Worm (Caenorhabditis elegans): ENCODE results near the gene fbxa-137.

The fbxa-137 gene

DNA sequence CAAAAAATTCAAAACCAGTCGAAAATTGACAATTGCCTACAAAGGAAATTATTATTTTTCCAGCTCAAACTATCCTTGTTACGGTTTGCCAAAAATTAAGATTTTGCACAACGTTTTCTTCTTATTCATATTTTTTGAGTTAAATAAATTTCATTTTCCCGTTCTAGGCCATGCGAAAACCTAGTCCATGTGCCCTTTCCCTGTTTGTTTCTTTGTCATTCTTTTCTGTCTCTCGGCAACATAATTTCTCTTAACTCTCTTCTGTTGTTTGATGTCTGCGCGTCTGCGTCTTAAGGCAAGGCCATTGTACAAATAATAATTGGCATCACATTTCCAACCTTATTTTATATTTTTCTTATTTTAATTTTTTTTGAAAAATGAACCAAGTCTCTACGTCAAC lies 2.9 kb downstream of the fbxa-137 start, which contains the start of gene nhr-228:
Gene nhr-228 (plus strand): TSS at position 261 of the 400 bp plus-strand sequence.
- peak; percentile 84 for TF ChIP-seq skn-1 (tag; optimal IDR thresholded peaks at IDR 0.05)
- peak; percentile 91 for TF ChIP-seq pha-4 (tag; optimal IDR thresholded peaks at IDR 0.05)
- TF ChIP-seq ceh-9 (tag; optimal IDR thresholded peaks at IDR 0.05): no peak
- no peak for TF ChIP-seq eor-1 (tag; optimal IDR thresholded peaks at IDR 0.05)
- peak; percentile 22 for TF ChIP-seq jun-1 (tag; optimal IDR thresholded peaks at IDR 0.05)
- peak; percentile 49 for TF ChIP-seq lin-15B (tag; optimal IDR thresholded peaks at IDR 0.05)
- TF ChIP-seq nfya-1 (tag; optimal IDR thresholded peaks at IDR 0.05; ENCODE audit: insufficient read depth): peak; percentile 54
- peak; percentile 38 for TF ChIP-seq nhr-25 (tag; optimal IDR thresholded peaks at IDR 0.05)
- peak; percentile 66 for TF ChIP-seq hmg-11 (tag; optimal IDR thresholded peaks at IDR 0.05)
- peak; percentile 17 for TF ChIP-seq snpc-4 (tag; optimal IDR thresholded peaks at IDR 0.05)
- TF ChIP-seq nhr-67 (tag; optimal IDR thresholded peaks at IDR 0.05): no peak
- peak; percentile 46 for TF ChIP-seq nhr-23 (tag; optimal IDR thresholded peaks at IDR 0.05)
- TF ChIP-seq elt-2 (tag; optimal IDR thresholded peaks at IDR 0.05): peak; percentile 29
- TF ChIP-seq unc-62 (GFP tag; optimal IDR thresholded peaks at IDR 0.05): no peak
- no peak for TF ChIP-seq nhr-237 (tag; optimal IDR thresholded peaks at IDR 0.05)

DNA sequence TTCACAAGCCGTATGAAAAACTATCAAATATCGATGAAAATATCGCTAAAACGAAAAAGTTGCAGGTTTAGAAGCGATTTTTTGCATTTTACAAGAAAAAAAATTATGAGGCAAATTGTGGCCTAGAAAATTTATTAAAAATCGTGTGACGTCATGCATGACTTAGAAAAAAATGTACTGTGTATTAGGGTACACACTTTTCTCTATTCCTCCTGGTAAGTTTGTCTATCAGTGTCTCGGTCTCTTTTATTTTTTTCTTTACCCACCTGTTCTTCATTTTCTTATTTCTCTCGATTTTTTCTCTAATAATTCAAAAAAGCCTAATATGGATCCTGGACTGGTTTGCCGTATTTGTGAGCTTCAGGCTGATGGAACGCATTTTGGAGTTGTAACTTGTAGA lies 6.5 kb downstream of the fbxa-137 start, which contains the start of gene nhr-227:
Gene nhr-227 (plus strand): TSS at position 326 of the 400 bp plus-strand sequence.
- TF ChIP-seq aly-2 (tag; optimal IDR thresholded peaks at IDR 0.05) (no peak), lin-39 (tag; optimal IDR thresholded peaks at IDR 0.05) (no peak), pha-4 (tag; optimal IDR thresholded peaks at IDR 0.05) (peak; percentile 15), unc-39 (tag; optimal IDR thresholded peaks at IDR 0.05) (no peak)

DNA sequence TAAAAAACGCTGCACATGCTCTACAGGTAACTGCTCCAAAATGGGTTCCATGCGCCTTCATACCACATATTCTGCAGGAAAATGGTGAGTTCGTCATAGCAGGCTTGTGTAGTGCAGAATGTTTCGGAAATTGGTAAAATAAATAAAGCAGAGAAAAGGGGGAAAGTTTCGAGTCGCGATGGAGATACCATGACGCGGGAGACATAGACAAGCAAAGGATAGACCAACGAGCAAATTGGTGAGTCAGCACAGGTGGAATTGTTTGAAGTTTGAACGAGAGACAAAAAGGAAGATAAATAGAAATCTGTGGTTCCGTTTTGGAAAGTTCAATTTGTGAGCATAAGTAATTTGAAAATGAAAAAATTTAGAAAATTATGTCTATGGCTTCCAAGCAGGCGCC lies 11.7 kb downstream of the fbxa-137 start, which contains the start of gene nhr-225:
Gene nhr-225 (minus strand): TSS at position 146 of the 400 bp plus-strand sequence.
- TF ChIP-seq elt-1 (tag; optimal IDR thresholded peaks at IDR 0.05): no peak
- peak; percentile 76 for TF ChIP-seq pha-4 (tag; optimal IDR thresholded peaks at IDR 0.05)

DNA sequence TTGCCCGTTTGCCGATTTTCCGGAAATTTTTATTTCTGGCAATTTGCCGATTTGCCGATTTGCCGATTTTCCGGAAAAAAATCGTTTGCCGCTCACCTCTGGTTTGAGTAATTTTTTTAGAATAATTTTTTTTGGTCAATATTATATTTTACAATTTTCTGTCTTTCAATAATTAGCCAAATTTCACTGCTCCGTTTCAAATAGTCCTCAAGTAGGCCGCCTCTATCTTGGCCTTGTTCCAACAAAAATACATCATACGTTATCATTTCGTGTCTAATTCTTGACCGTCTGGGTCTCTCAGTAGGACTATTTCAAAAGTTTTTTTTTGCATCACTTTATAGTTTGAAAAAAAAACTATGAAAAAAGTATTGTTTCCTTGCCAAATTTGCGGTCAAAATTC lies 13.6 kb downstream of the fbxa-137 start, which contains the start of gene nhr-115:
Gene nhr-115 (plus strand): TSS at position 301 of the 400 bp plus-strand sequence.
- TF ChIP-seq elt-2 (tag; optimal IDR thresholded peaks at IDR 0.05) (peak; percentile 37), pha-4 (tag; optimal IDR thresholded peaks at IDR 0.05) (no peak)

DNA sequence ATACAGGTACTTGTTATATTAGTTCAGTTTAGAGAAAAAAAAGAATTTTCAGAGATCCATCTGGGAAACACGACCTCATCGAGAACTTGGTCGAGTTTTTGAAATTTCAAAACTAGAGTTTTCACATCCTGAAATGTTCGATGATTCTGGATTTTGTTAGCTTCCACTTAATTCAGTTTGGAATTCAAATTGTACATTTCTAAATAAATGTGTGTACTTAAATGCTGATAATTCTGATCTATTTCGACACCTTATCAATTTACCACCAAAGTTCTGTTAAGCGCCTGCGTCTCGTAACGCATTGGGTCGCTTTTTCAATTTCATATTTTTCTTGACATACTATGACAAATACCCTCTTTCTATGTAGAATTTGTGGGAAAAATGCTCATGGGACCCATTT lies 16.0 kb downstream of the fbxa-137 start, which contains the start of gene nhr-226:
Gene nhr-226 (plus strand): TSS at position 301 of the 400 bp plus-strand sequence.
- peak; percentile 44 for TF ChIP-seq elt-2 (tag; optimal IDR thresholded peaks at IDR 0.05)
- TF ChIP-seq elt-3 (tag; optimal IDR thresholded peaks at IDR 0.05): no peak
- TF ChIP-seq ztf-11 (tag; optimal IDR thresholded peaks at IDR 0.05): no peak
- no peak for TF ChIP-seq R02D3.7 (tag; optimal IDR thresholded peaks at IDR 0.05)
- TF ChIP-seq mml-1 (tag; optimal IDR thresholded peaks at IDR 0.05): no peak
- TF ChIP-seq fos-1 (tag; optimal IDR thresholded peaks at IDR 0.05): no peak
- TF ChIP-seq lin-15B (tag; optimal IDR thresholded peaks at IDR 0.05): no peak
- peak; percentile 31 for TF ChIP-seq pqm-1 (tag; optimal IDR thresholded peaks at IDR 0.05)

DNA sequence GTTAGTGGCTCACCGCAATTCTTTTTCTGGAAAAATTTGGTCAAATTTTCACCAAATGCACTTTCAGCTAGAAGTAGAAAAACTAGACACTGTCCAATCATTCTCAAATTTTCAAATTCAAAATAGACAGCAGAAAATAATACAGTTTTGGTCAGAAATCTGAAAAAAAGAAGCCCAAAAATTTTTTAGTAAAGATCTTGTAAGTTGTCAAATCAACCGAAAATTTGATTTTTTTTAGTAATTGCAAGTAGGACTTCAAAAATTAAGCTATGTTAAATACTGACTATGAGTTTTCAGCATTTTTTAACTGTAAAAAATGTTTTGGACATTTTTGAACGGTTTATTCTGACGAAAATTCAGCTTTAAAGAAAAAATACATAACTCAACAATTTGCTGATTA lies 22.3 kb downstream of the fbxa-137 start, which contains the start of gene Y19D10B.8:
Gene Y19D10B.8 (minus strand): TSS at position 101 of the 400 bp plus-strand sequence.
- TF ChIP-seq sea-2 (GFP tag; optimal IDR thresholded peaks at IDR 0.05) (no peak), ceh-82 (tag; optimal IDR thresholded peaks at IDR 0.05) (no peak), zag-1 (tag; optimal IDR thresholded peaks at IDR 0.05) (no peak), ama-1 (optimal IDR thresholded peaks at IDR 0.05) (no peak), lsy-12 (tag; optimal IDR thresholded peaks at IDR 0.05) (no peak), egl-5 (tag; optimal IDR thresholded peaks at IDR 0.05) (no peak), fkh-10 (GFP tag; optimal IDR thresholded peaks at IDR 0.05) (no peak), ztf-11 (tag; optimal IDR thresholded peaks at IDR 0.05) (no peak), nhr-43 (tag; optimal IDR thresholded peaks at IDR 0.05; ENCODE audit: poor library complexity, severe bottlenecking) (no peak), pha-4 (tag; optimal IDR thresholded peaks at IDR 0.05) (no peak), daf-12 (tag; optimal IDR thresholded peaks at IDR 0.05) (no peak), lin-15B (tag; optimal IDR thresholded peaks at IDR 0.05) (no peak), nfya-1 (tag; optimal IDR thresholded peaks at IDR 0.05; ENCODE audit: insufficient read depth) (no peak), nhr-76 (tag; optimal IDR thresholded peaks at IDR 0.05) (no peak)
